Worm (Caenorhabditis elegans): ENCODE data around the gene cku-80.

DNA sequence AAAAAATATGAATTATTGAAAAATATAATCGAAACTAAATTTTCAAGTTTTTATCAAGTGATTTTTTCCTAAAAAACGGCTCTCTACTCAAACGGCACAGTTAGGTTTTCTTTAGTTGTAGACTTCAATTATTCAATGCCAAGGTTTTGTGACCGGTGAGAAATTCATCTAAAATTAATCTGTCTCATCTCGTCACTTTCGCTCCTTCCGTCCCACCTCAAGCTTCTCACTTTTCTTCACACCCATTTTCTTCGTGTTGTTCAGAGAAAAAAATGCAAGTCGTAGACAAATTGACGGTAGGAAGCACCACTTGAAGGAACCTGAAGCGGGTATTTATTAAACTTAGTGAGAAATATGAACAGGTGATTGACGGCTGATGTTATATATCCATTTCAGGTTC is 28.3 kb upstream of the cku-80 start:
- TF ChIP-seq skn-1 (tag; optimal IDR thresholded peaks at IDR 0.05) (no peak), nhr-12 (tag; optimal IDR thresholded peaks at IDR 0.05) (no peak), sea-2 (GFP tag; optimal IDR thresholded peaks at IDR 0.05) (no peak), hmg-11 (tag; optimal IDR thresholded peaks at IDR 0.05) (no peak), egl-27 (tag; optimal IDR thresholded peaks at IDR 0.05) (no peak), tbx-2 (tag; optimal IDR thresholded peaks at IDR 0.05) (no peak), aly-2 (tag; optimal IDR thresholded peaks at IDR 0.05) (no peak), elt-2 (tag; optimal IDR thresholded peaks at IDR 0.05) (no peak), jun-1 (tag; optimal IDR thresholded peaks at IDR 0.05) (no peak), ztf-11 (tag; optimal IDR thresholded peaks at IDR 0.05) (no peak)
